Worm (Caenorhabditis elegans): ENCODE data around the gene F56D6.21.

DNA sequence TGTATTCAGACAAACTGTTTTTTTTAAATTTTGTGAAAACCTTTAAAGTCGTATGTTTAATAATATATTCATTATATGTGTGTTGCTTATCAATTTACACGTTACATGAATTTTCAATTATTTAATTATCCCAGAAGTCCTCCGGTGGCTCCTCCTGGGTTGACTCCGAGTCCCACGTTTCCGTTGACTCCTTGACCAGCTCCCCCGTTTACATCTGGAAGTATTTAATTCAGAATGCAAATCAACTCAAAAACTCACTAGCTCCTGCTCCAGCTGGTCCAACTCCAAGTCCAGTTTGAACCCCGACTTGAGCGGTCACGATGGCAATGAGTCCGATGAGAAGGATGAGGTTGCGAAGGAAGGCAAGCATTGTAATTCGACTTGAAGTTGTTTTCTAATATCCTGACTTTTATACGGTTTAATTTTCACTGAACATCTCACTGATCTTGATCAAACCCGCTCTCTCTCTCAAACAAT, 10.7 kb upstream of the F56D6.21 start, which contains the start of gene F56D6.8:
- TF ChIP-seq ceh-9 (tag; optimal IDR thresholded peaks at IDR 0.05) (no peak), ceh-18 (tag; optimal IDR thresholded peaks at IDR 0.05) (no peak), npax-4 (tag; optimal IDR thresholded peaks at IDR 0.05) (no peak), unc-55 (GFP tag; optimal IDR thresholded peaks at IDR 0.05) (no peak), fkh-10 (GFP tag; optimal IDR thresholded peaks at IDR 0.05) (no peak), rnt-1 (tag; optimal IDR thresholded peaks at IDR 0.05) (no peak), ceh-6 (GFP tag; optimal IDR thresholded peaks at IDR 0.05) (no peak), pha-4 (tag; optimal IDR thresholded peaks at IDR 0.05) (no peak), ama-1 (optimal IDR thresholded peaks at IDR 0.05) (no peak), dmd-4 (tag; optimal IDR thresholded peaks at IDR 0.05; ENCODE audit: borderline replicate concordance) (no peak), ztf-16 (tag; optimal IDR thresholded peaks at IDR 0.05) (no peak)

Data from whole organism, late embryonic.